Worm (Caenorhabditis elegans): Measurements from ENCODE around the gene sma-6.

sma-6 gene

ce11 chrII:6286865-6287264, 37.4 kb upstream of the sma-6 start, which contains the start of gene F13H8.6:
Gene F13H8.6, minus strand, starts transcription at chrII:6286965.
- TF ChIP-seq pha-4 (tag; optimal IDR thresholded peaks at IDR 0.05) (no peak), C38D4.7 (GFP tag; optimal IDR thresholded peaks at IDR 0.05) (no peak), ref-2 (tag; optimal IDR thresholded peaks at IDR 0.05) (no peak), unc-86 (tag; optimal IDR thresholded peaks at IDR 0.05) (no peak), sox-4 (tag; optimal IDR thresholded peaks at IDR 0.05) (no peak), fkh-6 (tag; optimal IDR thresholded peaks at IDR 0.05) (no peak), ceh-2 (tag; optimal IDR thresholded peaks at IDR 0.05) (no peak)

- TF ChIP-seq gmeb-2 (tag; optimal IDR thresholded peaks at IDR 0.05) (no peak), ztf-16 (tag; optimal IDR thresholded peaks at IDR 0.05) (no peak), ceh-30 (tag; optimal IDR thresholded peaks at IDR 0.05) (no peak), F13H6.1 (tag; optimal IDR thresholded peaks at IDR 0.05) (no peak), lim-6 (tag; optimal IDR thresholded peaks at IDR 0.05) (no peak), ceh-24 (tag; optimal IDR thresholded peaks at IDR 0.05) (no peak), pqm-1 (tag; optimal IDR thresholded peaks at IDR 0.05) (no peak), nhr-11 (tag; optimal IDR thresholded peaks at IDR 0.05) (no peak), unc-86 (tag; optimal IDR thresholded peaks at IDR 0.05) (no peak), madf-2 (tag; optimal IDR thresholded peaks at IDR 0.05) (no peak), odd-2 (tag; optimal IDR thresholded peaks at IDR 0.05) (no peak), unc-42 (tag; optimal IDR thresholded peaks at IDR 0.05) (no peak), ceh-45 (GFP tag; IDR thresholded peaks at IDR 0.05) (no peak), tbx-2 (tag; optimal IDR thresholded peaks at IDR 0.05) (no peak), fkh-10 (GFP tag; optimal IDR thresholded peaks at IDR 0.05) (no peak), C08G9.2 (tag; optimal IDR thresholded peaks at IDR 0.05) (no peak)
Observed at ce11 chrII:6288104-6288503, 36.2 kb upstream of the sma-6 start.

- peak; percentile 70 for TF ChIP-seq unc-55 (GFP tag; optimal IDR thresholded peaks at IDR 0.05)
- TF ChIP-seq elt-2 (tag; optimal IDR thresholded peaks at IDR 0.05) = peak; percentile 82
- no peak for TF ChIP-seq dmd-4 (tag; optimal IDR thresholded peaks at IDR 0.05; ENCODE audit: borderline replicate concordance)
Observed at ce11 chrII:6290047-6290582, 34.2 kb upstream of the sma-6 start, which contains the start of gene upb-1. Gene upb-1, minus strand, starts transcription at chrII:6290097.

ce11 chrII:6292527-6292926, 31.8 kb upstream of the sma-6 start, which contains the start of gene nyn-3:
Gene nyn-3, minus strand, starts transcription at chrII:6292627.
- TF ChIP-seq hlh-15 (tag; optimal IDR thresholded peaks at IDR 0.05) (no peak), gmeb-2 (tag; optimal IDR thresholded peaks at IDR 0.05) (no peak), ceh-48 (tag; optimal IDR thresholded peaks at IDR 0.05) (no peak), ceh-19 (GFP tag; optimal IDR thresholded peaks at IDR 0.05) (no peak), ets-4 (tag; optimal IDR thresholded peaks at IDR 0.05) (no peak), sdc-2 (tag; optimal IDR thresholded peaks at IDR 0.05) (no peak), ceh-6 (GFP tag; optimal IDR thresholded peaks at IDR 0.05) (no peak), lim-6 (tag; optimal IDR thresholded peaks at IDR 0.05) (no peak), ceh-9 (tag; optimal IDR thresholded peaks at IDR 0.05) (no peak), rnt-1 (tag; optimal IDR thresholded peaks at IDR 0.05) (no peak), T23F11.4 (GFP tag; optimal IDR thresholded peaks at IDR 0.05) (no peak), hlh-13 (GFP tag; optimal IDR thresholded peaks at IDR 0.05) (no peak), ceh-30 (tag; optimal IDR thresholded peaks at IDR 0.05) (no peak), pax-1 (tag; optimal IDR thresholded peaks at IDR 0.05) (no peak), unc-86 (tag; optimal IDR thresholded peaks at IDR 0.05) (no peak)

- TF ChIP-seq ets-4 (tag; optimal IDR thresholded peaks at IDR 0.05) = no peak
- TF ChIP-seq unc-3 (GFP tag; conservative IDR thresholded peaks at IDR 0.05) = no peak
- TF ChIP-seq unc-3 (tag; optimal IDR thresholded peaks at IDR 0.05) = no peak
- TF ChIP-seq Y22D7AL.16 (tag; optimal IDR thresholded peaks at IDR 0.05) = no peak
- TF ChIP-seq ref-2 (tag; optimal IDR thresholded peaks at IDR 0.05) = no peak
- no peak for TF ChIP-seq pax-1 (tag; optimal IDR thresholded peaks at IDR 0.05)
Observed at ce11 chrII:6294261-6294660, 30.0 kb upstream of the sma-6 start, which contains the start of gene mps-1. Gene mps-1, minus strand, starts transcription at chrII:6294361.

All from whole organism, late embryonic.